Fruit fly (Drosophila melanogaster): ENCODE data around the gene CG10663.

The CG10663 gene

DNA sequence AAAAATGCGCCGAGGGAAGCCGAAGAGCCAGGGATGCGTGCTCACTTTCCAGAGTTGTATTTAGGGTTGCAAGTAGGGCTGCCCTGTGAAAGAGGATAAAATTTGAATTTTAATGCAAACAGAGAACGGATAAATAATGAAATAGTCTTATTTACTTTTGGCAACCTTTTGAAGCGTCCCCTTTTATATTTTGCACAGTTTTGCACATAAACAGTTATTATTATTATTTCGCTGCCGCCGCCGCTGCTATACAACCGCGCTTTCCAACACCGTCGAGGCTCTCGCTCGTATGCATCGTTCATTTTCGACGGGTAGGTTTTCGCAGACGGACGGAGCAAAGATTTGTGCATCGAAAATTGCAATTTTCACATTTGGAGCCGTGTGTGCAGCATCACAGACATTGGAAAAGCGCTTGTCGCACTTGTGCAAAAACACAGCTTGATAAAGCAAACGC lies 30.0 kb upstream of the CG10663 start, which contains the start of the genes sti and tral:
TSS of gene sti (minus strand) at position 54 of the 454 bp plus-strand sequence.
TSS of gene tral (plus strand) at position 298 of the 454 bp plus-strand sequence.
- TF ChIP-seq usp (GFP tag; optimal IDR thresholded peaks at IDR 0.05) (no peak), Dll (optimal IDR thresholded peaks at IDR 0.05) (no peak), pan (optimal IDR thresholded peaks at IDR 0.05) (no peak), CG8478 (optimal IDR thresholded peaks at IDR 0.05) (no peak)

dm6 chr3L:12507571-12507970 lies 22.7 kb upstream of the CG10663 start, which contains the start of gene CG10654:
CG10654 (minus strand) TSS chr3L:12507840.
- no peak for TF ChIP-seq Dll (optimal IDR thresholded peaks at IDR 0.05)
- TF ChIP-seq CG8478 (optimal IDR thresholded peaks at IDR 0.05): no peak
- TF ChIP-seq psq (optimal IDR thresholded peaks at IDR 0.05): no peak
- TF ChIP-seq EcR (GFP tag; optimal IDR thresholded peaks at IDR 0.05): no peak
- no peak for TF ChIP-seq usp (GFP tag; optimal IDR thresholded peaks at IDR 0.05)
- TF ChIP-seq pan (optimal IDR thresholded peaks at IDR 0.05): no peak

DNA sequence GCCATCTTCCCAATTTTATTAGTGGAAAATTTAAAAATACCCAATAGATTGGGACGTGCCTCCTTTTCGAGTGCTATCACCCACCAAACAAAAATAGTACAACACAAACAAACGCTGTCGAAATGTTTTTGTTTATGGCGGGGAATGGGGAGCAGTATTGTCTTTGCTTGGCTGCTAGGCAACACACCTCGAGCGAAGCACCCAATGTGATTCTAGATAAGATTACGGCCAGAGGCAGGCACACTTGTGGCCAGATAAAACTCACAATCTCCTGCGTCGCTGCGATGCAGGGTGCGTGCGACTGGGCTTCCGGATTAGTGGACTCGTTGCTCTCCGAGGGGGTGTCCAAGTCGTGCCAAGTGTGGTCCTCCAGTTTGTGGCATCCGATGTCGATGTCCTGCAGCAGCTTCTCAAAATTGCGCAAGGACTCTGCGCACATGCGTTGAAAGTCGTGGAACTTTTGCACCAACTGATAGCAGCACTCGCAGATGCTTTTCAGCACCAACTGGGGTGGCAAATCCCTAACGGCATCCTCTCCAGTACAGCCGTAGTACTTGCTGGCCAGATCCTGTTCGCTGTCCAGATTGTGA lies 22.2 kb upstream of the CG10663 start:
- TF ChIP-seq Dll (optimal IDR thresholded peaks at IDR 0.05) (no peak), usp (GFP tag; optimal IDR thresholded peaks at IDR 0.05) (no peak), EcR (GFP tag; optimal IDR thresholded peaks at IDR 0.05) (no peak), pan (optimal IDR thresholded peaks at IDR 0.05) (no peak), psq (optimal IDR thresholded peaks at IDR 0.05) (no peak), CG8478 (optimal IDR thresholded peaks at IDR 0.05) (no peak)

DNA sequence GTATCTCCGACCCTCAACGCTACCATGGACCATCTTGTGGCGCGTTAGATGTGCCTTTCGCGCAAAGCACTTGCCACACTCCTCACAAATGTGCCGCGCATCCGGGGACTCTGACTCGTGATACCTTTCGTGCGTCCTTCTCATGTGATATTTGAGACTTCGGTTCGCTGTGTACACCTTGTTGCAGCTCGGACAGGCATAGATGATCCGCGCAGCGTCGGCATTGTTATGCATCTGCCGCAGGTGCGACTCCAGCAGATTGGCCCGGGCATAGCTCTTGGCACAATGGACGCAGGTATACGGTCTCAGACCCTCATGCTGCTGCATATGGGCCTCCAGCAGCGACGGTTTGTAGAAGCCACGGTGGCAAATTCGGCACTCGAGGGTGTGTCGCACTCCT lies 21.2 kb upstream of the CG10663 start:
- no peak for TF ChIP-seq pan (optimal IDR thresholded peaks at IDR 0.05)
- no peak for TF ChIP-seq EcR (GFP tag; optimal IDR thresholded peaks at IDR 0.05)
- no peak for TF ChIP-seq usp (GFP tag; optimal IDR thresholded peaks at IDR 0.05)
- TF ChIP-seq CG8478 (optimal IDR thresholded peaks at IDR 0.05): no peak
- no peak for TF ChIP-seq Dll (optimal IDR thresholded peaks at IDR 0.05)
- TF ChIP-seq psq (optimal IDR thresholded peaks at IDR 0.05): no peak

DNA sequence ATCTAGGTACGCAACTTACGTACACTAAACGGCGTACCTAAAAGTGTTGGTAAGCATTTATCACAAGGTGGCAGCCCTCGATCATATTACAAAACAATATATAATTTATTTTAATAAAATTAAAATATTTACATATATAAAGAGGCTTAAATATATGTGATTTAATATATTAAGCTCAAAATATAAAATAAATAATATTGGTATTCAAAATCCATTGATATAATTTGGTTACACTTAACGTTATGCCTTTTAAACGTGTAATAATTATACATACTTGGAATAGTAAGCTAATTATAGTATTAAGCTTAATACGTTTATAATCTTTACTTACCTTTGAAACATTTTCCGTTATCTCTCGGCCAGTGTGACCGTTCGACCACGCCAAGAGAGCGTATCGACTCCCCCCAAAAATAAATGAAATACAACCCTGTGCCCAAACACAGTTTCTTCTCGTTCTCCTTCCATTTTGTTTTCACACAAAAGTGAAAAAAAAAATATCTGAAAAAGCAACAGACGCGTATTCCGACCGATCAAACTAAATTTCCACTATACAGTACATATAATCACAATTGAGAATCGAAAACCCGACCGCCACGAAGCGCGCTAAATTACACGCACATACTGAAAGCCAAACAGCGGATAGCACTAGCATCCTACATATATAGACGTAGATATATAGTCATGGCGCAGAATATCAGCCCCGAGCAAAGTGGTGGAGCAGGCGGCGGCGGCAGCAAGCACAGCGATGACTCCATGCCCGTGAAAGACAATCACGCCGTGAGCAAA lies 19.2 kb upstream of the CG10663 start, which contains the start of the genes CG10646 and vih:
TSS of gene CG10646 (minus strand) at position 30 of the 786 bp plus-strand sequence.
TSS of gene vih (plus strand) at position 428 of the 786 bp plus-strand sequence.
- TF ChIP-seq EcR (GFP tag; optimal IDR thresholded peaks at IDR 0.05) (no peak), Dll (optimal IDR thresholded peaks at IDR 0.05) (no peak), usp (GFP tag; optimal IDR thresholded peaks at IDR 0.05) (no peak), pan (optimal IDR thresholded peaks at IDR 0.05) (no peak), psq (optimal IDR thresholded peaks at IDR 0.05) (no peak), CG8478 (optimal IDR thresholded peaks at IDR 0.05) (no peak)

- no peak for TF ChIP-seq CG8478 (optimal IDR thresholded peaks at IDR 0.05)
- TF ChIP-seq usp (GFP tag; optimal IDR thresholded peaks at IDR 0.05): no peak
- TF ChIP-seq Dll (optimal IDR thresholded peaks at IDR 0.05): no peak
- no peak for TF ChIP-seq pan (optimal IDR thresholded peaks at IDR 0.05)
- no peak for TF ChIP-seq psq (optimal IDR thresholded peaks at IDR 0.05)
- TF ChIP-seq EcR (GFP tag; optimal IDR thresholded peaks at IDR 0.05): no peak
Measured at dm6 chr3L:12501249-12501648, 16.4 kb upstream of the CG10663 start, which contains the start of the genes CG10638 and CG10681. CG10638 (minus strand) TSS chr3L:12501311. CG10681 (plus strand) TSS chr3L:12501513.

dm6 chr3L:12496428-12497344 lies 11.9 kb upstream of the CG10663 start, which contains the start of gene CG10657:
CG10657 (minus strand) TSS chr3L:12497216.
- TF ChIP-seq psq (optimal IDR thresholded peaks at IDR 0.05): no peak
- no peak for TF ChIP-seq Dll (optimal IDR thresholded peaks at IDR 0.05)
- no peak for TF ChIP-seq EcR (GFP tag; optimal IDR thresholded peaks at IDR 0.05)
- TF ChIP-seq pan (optimal IDR thresholded peaks at IDR 0.05): no peak
- TF ChIP-seq CG8478 (optimal IDR thresholded peaks at IDR 0.05): no peak
- no peak for TF ChIP-seq usp (GFP tag; optimal IDR thresholded peaks at IDR 0.05)

DNA sequence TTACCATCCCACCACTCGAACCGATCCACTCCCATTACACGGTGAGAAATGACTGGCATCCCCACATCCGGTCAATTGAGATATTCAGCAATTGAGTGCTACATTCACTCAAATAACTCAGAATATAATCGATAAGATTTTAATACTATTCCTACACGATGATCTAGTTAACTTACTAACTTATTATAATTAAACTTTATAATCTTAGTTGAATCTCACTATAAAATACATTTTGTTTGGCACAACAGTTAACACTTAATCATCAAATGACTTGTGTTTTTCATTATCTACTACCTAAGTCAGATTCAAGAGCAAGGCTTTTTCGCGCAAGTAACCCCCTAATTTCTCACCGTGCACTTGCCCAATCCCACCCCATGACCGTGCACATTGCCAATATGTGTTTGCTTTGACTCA lies 10.5 kb upstream of the CG10663 start:
- TF ChIP-seq psq (optimal IDR thresholded peaks at IDR 0.05) (no peak), CG8478 (optimal IDR thresholded peaks at IDR 0.05) (no peak), Dll (optimal IDR thresholded peaks at IDR 0.05) (no peak), EcR (GFP tag; optimal IDR thresholded peaks at IDR 0.05) (no peak), pan (optimal IDR thresholded peaks at IDR 0.05) (no peak), usp (GFP tag; optimal IDR thresholded peaks at IDR 0.05) (no peak)

DNA sequence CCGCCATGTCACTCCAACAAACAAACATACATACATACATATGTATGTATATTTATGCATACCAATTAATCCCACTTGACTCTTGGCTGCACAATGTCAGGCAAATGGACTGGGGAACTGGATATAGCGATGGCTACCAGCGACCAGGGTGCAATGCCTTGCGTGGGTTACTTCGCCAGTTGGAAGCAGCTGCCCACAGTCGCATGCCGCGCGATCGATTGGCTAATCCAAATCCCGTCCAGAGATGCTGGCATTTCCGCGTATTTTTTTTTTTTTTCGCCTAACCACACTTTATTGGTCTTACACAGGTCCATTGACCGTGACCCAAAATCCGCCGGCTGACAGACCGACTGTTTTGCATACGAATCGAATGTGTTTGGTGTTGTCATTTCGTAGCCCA lies 9.4 kb upstream of the CG10663 start:
- no peak for TF ChIP-seq EcR (GFP tag; optimal IDR thresholded peaks at IDR 0.05)
- no peak for TF ChIP-seq CG8478 (optimal IDR thresholded peaks at IDR 0.05)
- TF ChIP-seq psq (optimal IDR thresholded peaks at IDR 0.05): no peak
- TF ChIP-seq pan (optimal IDR thresholded peaks at IDR 0.05): no peak
- TF ChIP-seq Dll (optimal IDR thresholded peaks at IDR 0.05): no peak
- no peak for TF ChIP-seq usp (GFP tag; optimal IDR thresholded peaks at IDR 0.05)

DNA sequence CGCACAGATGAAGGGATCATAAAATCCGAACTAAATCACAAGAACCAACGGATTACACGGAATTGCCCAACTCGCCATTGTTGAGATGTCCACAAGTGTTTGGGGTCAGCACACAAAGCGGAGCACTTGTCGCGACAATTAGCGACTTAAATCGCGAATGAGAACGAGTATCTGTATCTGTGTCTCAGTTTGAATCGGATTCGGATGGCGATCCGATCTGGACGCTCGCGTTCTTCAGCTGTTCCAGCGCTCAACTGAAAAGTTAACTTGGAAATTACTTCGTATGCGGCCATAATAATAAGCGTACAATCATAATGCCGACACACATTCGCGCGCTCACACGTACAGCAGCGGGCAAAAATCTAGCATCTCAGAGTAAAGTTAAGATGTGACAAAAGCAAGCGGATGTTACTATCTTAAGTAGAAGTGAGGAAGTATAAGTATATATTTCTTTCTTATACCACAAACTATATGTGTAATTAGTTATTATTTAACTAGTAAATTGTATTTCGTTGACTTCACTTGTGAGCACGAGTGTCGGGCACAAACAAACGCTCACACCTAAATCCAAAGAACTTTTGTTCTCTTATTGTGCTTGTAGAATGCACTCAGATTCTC lies 5.7 kb upstream of the CG10663 start, which contains the start of gene CG10660:
TSS of gene CG10660 (minus strand) at position 259 of the 618 bp plus-strand sequence.
- no peak for TF ChIP-seq EcR (GFP tag; optimal IDR thresholded peaks at IDR 0.05)
- TF ChIP-seq psq (optimal IDR thresholded peaks at IDR 0.05): no peak
- no peak for TF ChIP-seq pan (optimal IDR thresholded peaks at IDR 0.05)
- no peak for TF ChIP-seq Dll (optimal IDR thresholded peaks at IDR 0.05)
- no peak for TF ChIP-seq usp (GFP tag; optimal IDR thresholded peaks at IDR 0.05)
- no peak for TF ChIP-seq CG8478 (optimal IDR thresholded peaks at IDR 0.05)

Data from whole organism.